Fruit fly (Drosophila melanogaster) whole organism: Measurements from ENCODE around the gene CG31528.

ENCODE experiments used
- CG8478 ChIP-seq: fragments of >200 bp; optimal IDR thresholded peaks from 2 replicates; lab custom pipeline; 2018; ENCODE audit warnings: inconsistent platforms
- Dll ChIP-seq: fragments of >200 bp; optimal IDR thresholded peaks from 2 replicates; lab custom pipeline; 2017
- EcR ChIP-seq, 2 experiments: fragments of >200 bp; optimal IDR thresholded peaks; 2 replicates each; lab custom pipeline; 2017; ENCODE audit warnings: missing biosample characterization in 2 of 2, missing genetic modification characterization in 2 of 2, missing genetic modification reagents in 2 of 2
- pan ChIP-seq: fragments of >200 bp; optimal IDR thresholded peaks from 2 replicates; lab custom pipeline; 2017
- psq ChIP-seq: fragments of >200 bp; optimal IDR thresholded peaks from 2 replicates; lab custom pipeline; 2017
- usp ChIP-seq: fragments of >200 bp; optimal IDR thresholded peaks from 2 replicates; lab custom pipeline; 2017; ENCODE audit warnings: missing biosample characterization, missing genetic modification characterization, mixed read lengths

Gene CG31528

DNA sequence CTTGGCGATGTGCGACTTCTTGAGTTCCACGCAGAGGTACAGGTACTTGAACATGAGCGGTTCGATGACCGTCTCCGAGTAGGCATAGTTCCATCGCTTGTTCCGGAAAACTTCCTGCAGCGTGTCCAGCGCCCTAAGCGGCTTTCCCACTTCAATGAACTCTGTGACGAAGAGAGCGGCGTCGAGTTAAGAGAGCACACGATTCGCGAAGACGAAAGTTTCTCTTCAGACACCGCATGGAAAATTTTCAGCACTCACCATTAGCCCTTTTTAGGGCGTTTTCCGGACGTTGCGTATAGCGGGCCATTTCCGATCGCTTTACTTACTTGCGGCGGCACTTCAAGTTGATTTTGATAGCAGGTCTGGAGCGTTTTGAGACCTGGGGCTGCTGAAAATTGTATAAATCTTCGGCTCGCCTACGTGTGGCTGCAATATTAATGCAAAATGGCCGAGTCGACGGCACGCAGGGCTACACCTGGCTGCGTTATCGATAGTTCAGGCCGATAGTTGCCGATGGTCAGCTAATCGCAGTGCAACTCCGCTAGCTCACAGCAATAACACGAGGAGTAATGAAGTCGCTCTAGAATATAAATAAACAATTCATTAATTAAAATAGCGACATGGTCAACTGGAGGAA lies 17.3 kb downstream of the CG31528 start, which contains the start of the genes eIF3a and CG1074:
eIF3a (minus strand) TSS at position 455 of the 637 bp plus-strand sequence.
CG1074 (plus strand) TSS at position 525 of the 637 bp plus-strand sequence.
- TF ChIP-seq pan (lab: Kevin White, UChicago) (no peak), usp (GFP tag; lab: Kevin White, UChicago) (no peak), Dll (lab: Kevin White, UChicago) (peak; percentile 15)

DNA sequence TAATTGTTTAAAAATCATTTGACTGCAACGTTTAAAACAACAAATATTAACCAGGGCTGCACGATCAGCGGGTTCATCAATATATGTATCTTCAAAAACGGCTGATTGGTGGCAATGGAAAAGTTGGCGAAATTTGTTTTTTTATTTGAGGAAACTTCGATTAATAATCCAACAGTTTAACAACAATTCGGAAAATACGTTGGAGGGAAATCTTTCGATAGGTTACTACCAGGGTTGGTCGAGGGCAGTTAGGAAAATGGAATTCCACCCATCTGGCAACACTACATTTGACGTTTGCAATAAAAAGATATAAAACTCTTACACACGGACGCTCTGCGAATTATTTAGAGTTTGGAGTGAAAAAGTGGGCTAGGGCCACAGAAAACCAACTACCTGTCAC lies 20.9 kb downstream of the CG31528 start, which contains the start of the genes Lipt2 and CG14650:
Lipt2 (minus strand) TSS at position 217 of the 400 bp plus-strand sequence.
CG14650 (plus strand) TSS at position 275 of the 400 bp plus-strand sequence.
- no peak for TF ChIP-seq CG8478 (lab: Kevin White, UChicago)
- TF ChIP-seq pan (lab: Kevin White, UChicago): no peak
- no peak for TF ChIP-seq Dll (lab: Kevin White, UChicago)
- TF ChIP-seq psq (lab: Kevin White, UChicago): no peak
- TF ChIP-seq usp (GFP tag; lab: Kevin White, UChicago): no peak
- no peak for TF ChIP-seq EcR (GFP tag; optimal IDR thresholded peaks at IDR 0.05; lab: Kevin White, UChicago)

DNA sequence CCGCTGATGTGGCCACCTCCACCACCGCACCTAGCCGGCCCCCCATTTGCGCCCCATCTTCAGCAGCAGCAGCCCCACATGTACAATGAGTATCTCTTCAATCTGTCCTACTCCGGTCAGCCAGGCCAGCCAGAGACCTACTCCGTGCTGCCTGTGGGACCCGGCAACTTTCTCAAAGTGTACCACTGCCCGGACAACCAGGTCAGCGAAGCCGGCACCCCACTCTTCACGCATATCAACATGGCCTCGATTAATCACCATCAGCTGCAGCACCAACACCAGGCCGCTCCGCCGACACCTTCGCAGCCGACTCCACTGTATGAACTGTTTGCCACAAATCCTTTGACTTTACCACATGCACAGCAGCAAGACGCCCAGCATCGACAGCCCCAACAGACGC lies 21.6 kb downstream of the CG31528 start:
- TF ChIP-seq usp (GFP tag; lab: Kevin White, UChicago): no peak
- TF ChIP-seq CG8478 (lab: Kevin White, UChicago): no peak
- TF ChIP-seq EcR (GFP tag; optimal IDR thresholded peaks at IDR 0.05; lab: Kevin White, UChicago): no peak
- TF ChIP-seq pan (lab: Kevin White, UChicago): no peak
- no peak for TF ChIP-seq psq (lab: Kevin White, UChicago)
- TF ChIP-seq Dll (lab: Kevin White, UChicago): no peak

DNA sequence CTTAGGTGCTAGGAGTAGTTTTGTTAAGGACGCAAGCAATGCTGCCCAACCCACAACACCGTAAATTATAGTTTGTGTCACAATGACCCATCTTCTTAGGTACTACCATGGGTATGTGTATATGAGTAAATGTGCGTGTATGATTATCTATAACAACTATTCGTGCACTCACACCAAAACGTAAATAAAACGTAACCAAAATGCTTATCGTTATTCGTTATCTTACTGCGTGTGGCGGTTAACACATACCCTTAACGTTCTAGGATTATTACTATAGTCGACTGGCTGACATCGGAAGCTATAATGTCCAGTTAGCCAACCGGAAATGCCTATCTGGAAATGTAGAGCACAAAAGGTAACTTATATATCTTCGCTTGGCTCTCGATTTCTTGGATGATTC lies 28.8 kb downstream of the CG31528 start:
- TF ChIP-seq CG8478 (lab: Kevin White, UChicago) (no peak), psq (lab: Kevin White, UChicago) (no peak), Dll (lab: Kevin White, UChicago) (no peak), pan (lab: Kevin White, UChicago) (no peak), usp (GFP tag; lab: Kevin White, UChicago) (no peak), EcR (GFP tag; optimal IDR thresholded peaks at IDR 0.05; lab: Kevin White, UChicago) (no peak)

DNA sequence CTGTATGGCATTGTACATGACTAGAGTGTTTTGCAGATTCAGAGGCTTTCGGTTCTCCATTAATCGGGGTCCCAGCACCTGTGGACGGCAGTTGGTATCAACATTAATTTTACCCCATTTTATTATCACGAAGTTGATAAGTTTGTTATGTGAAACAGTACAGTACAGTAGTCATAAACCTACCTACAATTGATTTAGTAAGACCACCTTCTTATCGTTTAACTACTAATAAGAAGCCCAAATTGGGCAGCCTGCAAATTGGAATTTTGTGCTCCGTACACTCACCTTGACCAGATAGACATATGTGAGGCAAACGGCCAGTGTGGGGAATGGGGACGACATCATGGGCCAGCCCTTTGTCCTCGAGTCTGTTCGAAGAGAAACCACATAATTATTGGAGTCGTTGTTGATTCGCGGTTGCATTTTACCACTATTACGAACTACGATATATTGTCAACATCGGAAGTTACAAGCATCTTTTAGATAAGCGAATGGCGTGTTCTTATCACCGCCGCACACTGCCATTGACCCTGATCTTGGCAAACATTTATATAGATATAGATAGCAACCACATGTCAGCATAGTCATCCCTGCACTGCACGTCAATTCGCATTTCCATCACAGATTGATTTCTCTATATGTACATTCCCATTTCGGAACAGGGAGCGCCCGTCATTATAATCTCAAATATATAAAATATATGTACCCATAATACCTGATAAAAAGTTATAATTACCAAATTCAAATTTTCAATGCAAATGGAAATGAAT lies 30.4 kb downstream of the CG31528 start:
- TF ChIP-seq pan (lab: Kevin White, UChicago): no peak
- no peak for TF ChIP-seq usp (GFP tag; lab: Kevin White, UChicago)
- no peak for TF ChIP-seq EcR (GFP tag; optimal IDR thresholded peaks at IDR 0.05; lab: Kevin White, UChicago)
- TF ChIP-seq Dll (lab: Kevin White, UChicago): no peak
- no peak for TF ChIP-seq psq (lab: Kevin White, UChicago)
- no peak for TF ChIP-seq CG8478 (lab: Kevin White, UChicago)

DNA sequence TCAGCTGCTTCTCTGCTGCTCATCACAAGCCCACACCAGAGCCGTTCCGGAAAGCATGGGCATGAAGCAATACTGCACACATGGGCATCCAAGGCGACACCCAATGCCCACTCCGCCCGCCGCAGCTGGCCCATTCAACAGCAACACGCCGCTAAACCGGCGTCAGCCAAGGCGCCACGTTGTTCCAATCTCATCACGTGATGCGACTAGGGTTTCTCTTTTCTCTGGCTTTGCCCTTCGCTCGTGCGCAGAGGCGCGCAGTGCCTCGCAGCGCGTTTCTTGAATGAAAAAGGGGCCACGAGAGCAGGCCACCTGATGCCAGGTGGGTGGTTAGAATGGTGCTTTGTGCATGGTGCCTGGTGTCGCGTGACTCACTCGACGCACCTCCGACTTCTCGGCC lies 33.0 kb downstream of the CG31528 start:
- TF ChIP-seq psq (lab: Kevin White, UChicago) (no peak), CG8478 (lab: Kevin White, UChicago) (no peak), Dll (lab: Kevin White, UChicago) (no peak), usp (GFP tag; lab: Kevin White, UChicago) (no peak), EcR (GFP tag; optimal IDR thresholded peaks at IDR 0.05; lab: Kevin White, UChicago) (no peak)

DNA sequence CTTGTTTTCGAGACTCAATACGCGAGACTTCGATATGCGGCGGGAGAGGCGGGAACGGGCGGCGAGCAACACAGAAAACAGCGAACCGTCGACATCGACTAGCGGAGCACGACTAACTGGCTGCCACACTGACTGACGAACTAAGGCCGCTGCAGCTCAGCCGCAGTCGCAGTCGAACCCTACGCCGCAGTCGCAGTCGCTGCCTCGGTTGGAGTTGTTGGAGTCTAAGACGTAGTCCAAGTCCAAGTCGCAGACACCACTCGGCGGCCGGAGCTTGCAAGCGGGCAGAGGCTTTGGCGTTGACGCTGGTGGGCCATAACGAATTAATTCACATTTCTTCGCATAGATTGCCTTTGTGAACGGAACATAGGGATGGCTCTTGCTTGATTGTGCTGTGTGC lies 34.5 kb downstream of the CG31528 start:
- TF ChIP-seq pan (lab: Kevin White, UChicago) (no peak), usp (GFP tag; lab: Kevin White, UChicago) (no peak), EcR (GFP tag; optimal IDR thresholded peaks at IDR 0.05; lab: Kevin White, UChicago) (no peak), Dll (lab: Kevin White, UChicago) (no peak), psq (lab: Kevin White, UChicago) (no peak), CG8478 (lab: Kevin White, UChicago) (no peak)

DNA sequence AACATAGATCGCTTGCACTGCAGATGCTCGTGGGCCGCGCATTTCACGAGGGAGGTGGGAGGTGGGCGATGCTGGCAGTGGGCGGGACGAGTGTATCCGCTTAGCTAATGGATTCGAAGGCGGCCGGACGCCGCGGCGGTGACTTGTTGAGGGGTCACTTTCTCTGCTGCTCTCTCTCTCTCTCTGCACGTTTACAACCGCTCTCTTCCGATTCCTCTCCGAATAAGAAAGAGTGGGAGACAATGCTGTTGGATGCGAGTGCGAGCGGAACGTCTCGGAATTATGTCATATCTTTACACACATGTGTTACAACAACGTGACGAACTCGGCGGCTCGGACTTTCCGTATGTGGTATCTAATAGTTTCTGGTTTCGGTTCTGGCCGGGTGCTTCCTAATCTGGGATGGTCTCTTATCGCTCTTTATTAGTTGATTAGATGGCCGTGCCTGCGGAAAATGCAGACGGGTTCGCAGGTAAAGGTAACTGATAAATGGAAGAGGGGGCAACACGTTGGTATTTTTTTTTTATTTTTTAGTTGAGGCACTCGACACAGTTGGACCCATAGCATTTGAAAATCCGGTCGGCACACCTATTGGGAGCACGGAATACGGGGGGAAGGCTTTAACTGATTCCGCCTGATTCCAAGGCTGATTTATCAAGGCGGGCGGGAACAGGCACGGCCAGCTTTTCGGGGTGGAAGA lies 36.3 kb downstream of the CG31528 start:
- TF ChIP-seq Dll (lab: Kevin White, UChicago) (peak; percentile 76), psq (lab: Kevin White, UChicago) (no peak)

DNA sequence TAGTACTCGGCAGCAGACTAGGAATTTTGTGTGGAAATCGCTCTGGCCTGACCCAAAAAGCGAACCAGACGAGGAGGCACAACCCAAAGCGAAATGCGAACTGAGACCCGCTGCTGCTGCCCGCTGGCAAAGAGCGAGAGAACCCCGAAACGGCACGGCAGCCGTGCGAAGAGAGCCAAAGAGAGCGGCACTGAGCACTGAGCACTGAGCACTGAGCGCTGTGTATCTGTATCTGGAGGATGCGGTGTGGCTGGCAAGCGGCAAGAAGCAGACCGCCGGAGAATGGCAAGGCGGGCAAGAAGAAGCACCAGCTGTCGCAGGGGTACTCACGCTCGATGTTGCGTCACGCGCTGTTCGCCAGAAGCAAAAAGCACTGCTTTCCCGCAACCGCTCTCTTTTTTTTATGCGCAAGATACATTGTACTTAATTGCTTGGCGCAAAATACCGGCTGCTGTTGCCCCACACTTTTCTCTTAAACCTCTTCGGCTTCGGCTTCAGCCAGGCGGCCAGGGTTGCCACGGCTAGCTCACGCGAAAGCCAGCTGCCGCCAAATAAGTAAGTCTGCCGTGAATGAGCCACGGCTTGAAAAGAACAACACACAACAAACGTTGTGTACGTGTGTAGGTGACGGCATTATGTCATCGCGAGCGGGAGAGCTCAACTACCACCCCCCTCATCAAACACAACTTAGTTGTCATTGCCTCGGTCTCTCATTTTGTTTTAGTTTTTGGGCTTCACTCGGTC lies 37.1 kb downstream of the CG31528 start:
- TF ChIP-seq Dll (lab: Kevin White, UChicago): peak; percentile 93
- no peak for TF ChIP-seq psq (lab: Kevin White, UChicago)
- TF ChIP-seq pan (lab: Kevin White, UChicago): no peak
- no peak for TF ChIP-seq usp (GFP tag; lab: Kevin White, UChicago)

DNA sequence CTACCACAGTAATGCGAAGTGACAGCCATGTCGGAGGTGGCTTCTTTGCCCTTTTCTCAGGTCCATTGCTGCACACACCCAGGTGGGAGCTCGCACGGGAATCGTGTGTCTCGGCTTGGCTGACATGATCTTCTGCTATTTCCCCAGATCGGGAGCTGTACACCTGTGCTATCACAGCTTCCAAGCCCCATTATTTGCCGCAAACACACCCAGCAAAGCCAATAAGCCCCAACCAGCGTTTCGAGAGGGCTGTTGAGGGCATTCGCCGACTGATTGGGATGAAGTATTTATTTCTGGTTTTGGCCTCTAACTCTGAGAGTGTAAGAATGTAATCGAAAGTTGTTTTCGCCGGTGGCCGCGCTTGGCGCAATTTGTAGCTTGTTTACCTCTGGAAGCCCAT lies 41.4 kb downstream of the CG31528 start:
- no peak for TF ChIP-seq CG8478 (lab: Kevin White, UChicago)
- TF ChIP-seq Dll (lab: Kevin White, UChicago): no peak

DNA sequence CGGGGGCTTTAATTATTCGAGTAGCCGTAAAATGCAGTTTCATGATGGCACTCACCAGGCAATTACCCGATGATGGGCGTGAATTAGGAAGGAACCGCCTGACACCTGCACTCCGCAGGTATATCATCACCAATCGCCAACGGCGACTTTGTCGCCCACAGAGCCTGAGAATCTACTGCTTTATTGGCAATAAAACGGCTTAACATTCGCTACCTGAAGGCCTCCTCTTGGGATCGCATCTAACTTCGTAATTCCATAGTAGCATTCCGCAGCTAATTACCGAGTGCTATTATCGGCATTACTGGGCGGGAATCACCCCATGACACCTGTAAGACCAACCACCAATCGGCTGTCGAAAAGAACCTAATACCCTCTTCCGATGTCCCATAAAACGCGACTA lies 42.0 kb downstream of the CG31528 start:
- no peak for TF ChIP-seq pan (lab: Kevin White, UChicago)
- TF ChIP-seq CG8478 (lab: Kevin White, UChicago): no peak
- TF ChIP-seq Dll (lab: Kevin White, UChicago): no peak
- no peak for TF ChIP-seq usp (GFP tag; lab: Kevin White, UChicago)
- no peak for TF ChIP-seq EcR (GFP tag; optimal IDR thresholded peaks at IDR 0.05; lab: Kevin White, UChicago)
- no peak for TF ChIP-seq psq (lab: Kevin White, UChicago)
